Fruit fly (Drosophila melanogaster) whole organism, embryonic: ENCODE measurements around the gene Prp18.

Experiments used
- Asciz ChIP-seq: fragments of 200-800 bp; sonication (Bioruptor generic); optimal IDR thresholded peaks from 2 replicates; lab custom pipeline; 2017; ENCODE audit warnings: missing biosample characterization, mild to moderate bottlenecking, missing genetic modification characterization, missing genetic modification reagents
- Awh ChIP-seq: fragments of 200-800 bp; sonication (Bioruptor generic); IDR thresholded peaks from 2 replicates; pipeline ENCODE4, ENCODE4 v1.3.6; 2022; ENCODE audit warnings: missing biosample characterization, missing genetic modification characterization
- CG10267 ChIP-seq: fragments of 200-800 bp; sonication (Bioruptor generic); optimal IDR thresholded peaks from 2 replicates; lab custom pipeline; 2018; ENCODE audit warnings: missing biosample characterization, mild to moderate bottlenecking, missing genetic modification characterization, moderate library complexity
- CG13287 ChIP-seq: fragments of 200-800 bp; sonication (Bioruptor generic); IDR thresholded peaks from 2 replicates; pipeline ENCODE4 v1.3.6; 2022; ENCODE audit warnings: missing biosample characterization, missing genetic modification characterization; ENCODE audit not compliant: partially characterized antibody
- CG15696 ChIP-seq: fragments of 200-800 bp; sonication (Bioruptor generic); optimal IDR thresholded peaks from 2 replicates; lab custom pipeline; 2019; ENCODE audit warnings: missing biosample characterization, mild to moderate bottlenecking, missing genetic modification characterization, moderate library complexity
- CG1603 ChIP-seq: fragments of 200-800 bp; sonication (Bioruptor generic); optimal IDR thresholded peaks from 2 replicates; lab custom pipeline; 2019; ENCODE audit warnings: missing biosample characterization, mild to moderate bottlenecking, missing genetic modification characterization, moderate library complexity
- CG17328 ChIP-seq: fragments of 200-800 bp; sonication (Bioruptor generic); IDR thresholded peaks from 2 replicates; pipeline ENCODE4 v1.3.6; 2022; ENCODE audit warnings: missing biosample characterization, missing genetic modification characterization
- CG17361 ChIP-seq: fragments of 200-800 bp; sonication (Bioruptor generic); IDR thresholded peaks from 3 replicates; pipeline ENCODE4 v1.3.6; 2022; ENCODE audit warnings: missing biosample characterization, missing genetic modification characterization
- CG17385 ChIP-seq: fragments of 200-800 bp; sonication (Bioruptor generic); optimal IDR thresholded peaks from 3 replicates; lab custom pipeline; 2018; ENCODE audit warnings: missing biosample characterization, mild to moderate bottlenecking, missing genetic modification characterization
- CG17912 ChIP-seq: fragments of 200-800 bp; sonication (Bioruptor generic); optimal IDR thresholded peaks from 2 replicates; lab custom pipeline; 2018; ENCODE audit warnings: missing biosample characterization, mild to moderate bottlenecking, missing genetic modification characterization
- CG1832 ChIP-seq: fragments of 200-800 bp; sonication (Bioruptor generic); optimal IDR thresholded peaks from 2 replicates; lab custom pipeline; 2017; ENCODE audit warnings: missing biosample characterization, mild to moderate bottlenecking, missing genetic modification characterization, inconsistent platforms
- CG18599 ChIP-seq: fragments of 200-800 bp; sonication (Bioruptor generic); optimal IDR thresholded peaks from 3 replicates; lab custom pipeline; 2017; ENCODE audit warnings: missing biosample characterization, missing genetic modification characterization, mild to moderate bottlenecking, moderate library complexity, missing genetic modification reagents
- CG2129 ChIP-seq: fragments of 200-800 bp; sonication (Bioruptor generic); IDR thresholded peaks from 2 replicates; pipeline ENCODE4 v1.3.6; 2022; ENCODE audit warnings: missing biosample characterization, missing genetic modification characterization; ENCODE audit not compliant: partially characterized antibody
- CG2678 ChIP-seq: fragments of 200-800 bp; sonication (Bioruptor generic); optimal IDR thresholded peaks from 3 replicates; lab custom pipeline; 2019; ENCODE audit warnings: missing biosample characterization, mild to moderate bottlenecking, missing genetic modification characterization, moderate library complexity
- CG2712 ChIP-seq: fragments of 200-800 bp; optimal IDR thresholded peaks from 3 replicates; lab custom pipeline; 2019; ENCODE audit warnings: missing biosample characterization, mild to moderate bottlenecking, missing genetic modification characterization, moderate library complexity
- CG34376 ChIP-seq: fragments of 200-800 bp; sonication (Bioruptor generic); optimal IDR thresholded peaks from 2 replicates; lab custom pipeline; 2018; ENCODE audit warnings: missing biosample characterization, mild to moderate bottlenecking, missing genetic modification characterization
- CG4424 ChIP-seq: fragments of 200-800 bp; sonication (Bioruptor generic); optimal IDR thresholded peaks from 3 replicates; lab custom pipeline; 2016; ENCODE audit warnings: missing biosample characterization, missing genetic modification characterization
- CG7556 ChIP-seq: fragments of 200-800 bp; sonication (Bioruptor generic); optimal IDR thresholded peaks from 2 replicates; lab custom pipeline; 2017; ENCODE audit warnings: missing biosample characterization, mild to moderate bottlenecking, missing genetic modification characterization
- CG7786 ChIP-seq: fragments of 200-800 bp; sonication (Bioruptor generic); optimal IDR thresholded peaks from 2 replicates; lab custom pipeline; 2016; ENCODE audit warnings: missing biosample characterization, missing genetic modification characterization
- CG8359 ChIP-seq: fragments of 200-800 bp; sonication (Bioruptor generic); optimal IDR thresholded peaks from 2 replicates; lab custom pipeline; 2017; ENCODE audit warnings: missing biosample characterization, mild to moderate bottlenecking, missing genetic modification characterization, borderline replicate concordance
- D19B ChIP-seq: fragments of 200-800 bp; sonication (Bioruptor generic); optimal IDR thresholded peaks from 2 replicates; lab custom pipeline; 2017; ENCODE audit warnings: missing biosample characterization, mild to moderate bottlenecking, missing genetic modification characterization
- E2f1 ChIP-seq: fragments of 200-800 bp; sonication (Bioruptor generic); IDR thresholded peaks from 2 replicates; pipeline ENCODE4 v1.3.6; 2022; ENCODE audit warnings: missing biosample characterization, missing genetic modification characterization
- Ets97D ChIP-seq: fragments of 200-800 bp; sonication (Bioruptor generic); optimal IDR thresholded peaks from 3 replicates; lab custom pipeline; 2016; ENCODE audit warnings: missing biosample characterization, missing genetic modification characterization
- Fer2 ChIP-seq: fragments of 200-800 bp; sonication (Bioruptor generic); optimal IDR thresholded peaks from 2 replicates; lab custom pipeline; 2018; ENCODE audit warnings: missing biosample characterization, mild to moderate bottlenecking, missing genetic modification characterization, moderate library complexity
- Gsc ChIP-seq: fragments of 200-800 bp; sonication (Bioruptor generic); IDR thresholded peaks from 2 replicates; pipeline ENCODE4 v1.3.6; 2022; ENCODE audit warnings: missing biosample characterization, missing genetic modification characterization
- HLH4C ChIP-seq: fragments of 200-800 bp; sonication (Bioruptor generic); IDR thresholded peaks from 3 replicates; pipeline ENCODE4 v1.3.6; 2022; ENCODE audit warnings: missing biosample characterization, missing genetic modification characterization; ENCODE audit not compliant: partially characterized antibody
- Hr3 ChIP-seq: fragments of 200-800 bp; sonication (Bioruptor generic); optimal IDR thresholded peaks from 3 replicates; lab custom pipeline; 2016; ENCODE audit warnings: missing biosample characterization, missing genetic modification characterization
- MTF-1 ChIP-seq: fragments of 200-800 bp; sonication (Bioruptor generic); optimal IDR thresholded peaks from 2 replicates; lab custom pipeline; 2018; ENCODE audit warnings: missing biosample characterization, mild to moderate bottlenecking, missing genetic modification characterization, borderline replicate concordance
- Nf-YA ChIP-seq: fragments of 200-800 bp; sonication (Bioruptor generic); IDR thresholded peaks from 2 replicates; pipeline ENCODE4 v1.3.6; 2022; ENCODE audit warnings: missing biosample characterization, missing genetic modification characterization
- Nf-YB ChIP-seq: fragments of 200-800 bp; sonication (Bioruptor generic); optimal IDR thresholded peaks from 3 replicates; lab custom pipeline; 2019; ENCODE audit warnings: missing biosample characterization, mild to moderate bottlenecking, missing genetic modification characterization, moderate library complexity
- PHDP ChIP-seq: fragments of 200-800 bp; sonication (Bioruptor generic); optimal IDR thresholded peaks from 3 replicates; lab custom pipeline; 2018; ENCODE audit warnings: missing biosample characterization, mild to moderate bottlenecking, missing genetic modification characterization, moderate library complexity
- Poxn ChIP-seq: fragments of 200-800 bp; sonication (Bioruptor generic); IDR thresholded peaks from 2 replicates; pipeline ENCODE4 v1.3.6; 2022; ENCODE audit warnings: missing biosample characterization, missing genetic modification characterization
- Rx ChIP-seq: fragments of 200-800 bp; sonication (Bioruptor generic); IDR thresholded peaks from 2 replicates; pipeline ENCODE4 v1.3.6; 2022; ENCODE audit warnings: missing biosample characterization, missing genetic modification characterization
- ara ChIP-seq: fragments of 200-800 bp; sonication (Bioruptor generic); IDR thresholded peaks from 2 replicates; pipeline ENCODE4 v1.3.6; 2022; ENCODE audit warnings: missing biosample characterization, missing genetic modification characterization
- bab2 ChIP-seq: fragments of 200-800 bp; sonication (Bioruptor generic); optimal IDR thresholded peaks from 2 replicates; lab custom pipeline; 2016; ENCODE audit warnings: missing biosample characterization, missing genetic modification characterization
- caup ChIP-seq: fragments of 200-800 bp; sonication (Bioruptor generic); optimal IDR thresholded peaks from 3 replicates; lab custom pipeline; 2017; ENCODE audit warnings: missing biosample characterization, mild to moderate bottlenecking, missing genetic modification characterization, moderate library complexity; ENCODE audit not compliant: severe bottlenecking
- chn ChIP-seq: fragments of 200-800 bp; sonication (Bioruptor generic); optimal IDR thresholded peaks from 2 replicates; lab custom pipeline; 2016; ENCODE audit warnings: missing biosample characterization, missing genetic modification characterization
- dmrt11E ChIP-seq: fragments of 200-800 bp; sonication (Bioruptor generic); optimal IDR thresholded peaks from 3 replicates; lab custom pipeline; 2018; ENCODE audit warnings: missing biosample characterization, mild to moderate bottlenecking, missing genetic modification characterization, moderate library complexity
- gcm ChIP-seq: fragments of 200-800 bp; sonication (Bioruptor generic); optimal IDR thresholded peaks from 2 replicates; lab custom pipeline; 2019; ENCODE audit warnings: missing biosample characterization, mild to moderate bottlenecking, missing genetic modification characterization, moderate library complexity
- peb ChIP-seq: fragments of 200-800 bp; sonication (Bioruptor generic); IDR thresholded peaks from 2 replicates; pipeline ENCODE4 v1.3.6; 2022; ENCODE audit warnings: missing biosample characterization, missing genetic modification characterization
- pita ChIP-seq: fragments of 200-800 bp; sonication (Bioruptor generic); optimal IDR thresholded peaks from 2 replicates; lab custom pipeline; 2017; ENCODE audit warnings: missing biosample characterization, mild to moderate bottlenecking, missing genetic modification characterization
- prd ChIP-seq, 3 experiments: fragments of >200 bp in 2 of 3; fragments of 200-800 bp in 1 of 3; sonication (Bioruptor generic) in 1 of 3; optimal IDR thresholded peaks in 2 of 3; IDR thresholded peaks in 1 of 3; 2 replicates in 2 of 3; 3 replicates in 1 of 3; pipeline versions ENCODE4 v1.3.6 to Lab custom; 2017 to 2022; ENCODE audit warnings: missing biosample characterization in 1 of 3, missing genetic modification characterization in 1 of 3
- seq ChIP-seq: fragments of 200-800 bp; sonication (Bioruptor generic); IDR thresholded peaks from 2 replicates; pipeline ENCODE4 v1.3.6; 2022; ENCODE audit warnings: missing biosample characterization, missing genetic modification characterization
- sisA ChIP-seq: fragments of 200-800 bp; sonication (Bioruptor generic); IDR thresholded peaks from 2 replicates; pipeline ENCODE4 v1.3.6; 2022; ENCODE audit warnings: missing biosample characterization, missing genetic modification characterization
- sob ChIP-seq: fragments of 200-800 bp; sonication (Bioruptor generic); IDR thresholded peaks from 2 replicates; pipeline ENCODE4 v1.3.6; 2022; ENCODE audit warnings: missing biosample characterization, missing genetic modification characterization
- sqz ChIP-seq: fragments of 200-800 bp; sonication (Bioruptor generic); optimal IDR thresholded peaks from 3 replicates; lab custom pipeline; 2018; ENCODE audit warnings: missing biosample characterization, mild to moderate bottlenecking, missing genetic modification characterization
- tap ChIP-seq: fragments of 200-800 bp; optimal IDR thresholded peaks from 3 replicates; lab custom pipeline; 2019; ENCODE audit warnings: missing biosample characterization, mild to moderate bottlenecking, missing genetic modification characterization, moderate library complexity
- tgo ChIP-seq: fragments of 200-800 bp; sonication (Bioruptor generic); IDR thresholded peaks from 3 replicates; pipeline ENCODE4 v1.3.6; 2022; ENCODE audit warnings: missing biosample characterization, missing genetic modification characterization

Prp18 gene

DNA sequence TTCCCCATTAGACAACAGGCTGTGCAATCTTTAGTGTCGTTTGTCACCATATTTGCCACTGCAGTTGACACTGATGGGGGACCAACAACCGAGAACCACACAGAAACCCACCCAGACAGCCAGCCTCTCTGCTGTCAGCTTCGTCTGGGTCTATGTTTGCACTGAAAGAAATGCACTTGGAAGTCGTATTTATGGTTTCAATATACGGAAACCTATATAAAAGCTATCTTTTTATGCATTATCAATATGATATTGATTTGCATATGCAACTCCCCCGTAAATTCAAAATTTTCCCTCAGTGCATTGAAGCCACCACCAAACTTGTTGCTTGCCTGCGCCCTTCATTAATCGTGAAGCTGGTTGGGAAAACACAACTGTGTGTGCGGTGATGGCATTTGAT is 43.1 kb upstream of the Prp18 start (continued):
- TF ChIP-seq MTF-1 (GFP tag; lab: Kevin White, UChicago) (no peak), CG1603 (tag; lab: Kevin White, UChicago) (peak; percentile 37), CG17328 (GFP tag; lab: Robert Waterston, UW) (peak; percentile 64), prd (optimal IDR thresholded peaks at IDR 0.05; lab: Kevin White, UChicago) (no peak), prd (GFP tag; IDR thresholded peaks at IDR 0.05; lab: Robert Waterston, UW) (peak; percentile 49; the same call in 1 of the 3 replicates), chn (peak; percentile 32), sisA (GFP tag; lab: Robert Waterston, UW) (peak; percentile 56), dmrt11E (peak; percentile 18), CG4424 (GFP tag; lab: Kevin White, UChicago) (peak; percentile 45)
- TF ChIP-seq, all 482 proteins: peak for 62

DNA sequence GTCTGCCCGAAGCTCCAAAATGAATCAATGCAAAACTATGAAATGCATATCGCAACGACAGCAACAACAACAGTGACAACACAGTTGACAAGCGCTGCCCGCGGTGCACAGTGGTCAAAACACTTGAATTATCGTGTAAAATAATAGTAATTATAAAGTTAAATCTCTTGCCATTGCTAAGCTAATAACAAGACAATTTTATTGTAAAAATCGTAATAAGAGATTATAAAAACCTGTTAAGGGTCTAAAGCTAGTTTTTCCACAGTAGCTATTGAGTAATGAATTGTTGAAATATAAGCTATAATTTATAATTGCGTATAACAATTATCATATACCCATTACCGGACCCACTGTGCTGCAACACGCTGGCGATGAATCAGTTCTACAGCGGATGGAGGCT is 41.9 kb upstream of the Prp18 start:
- TF ChIP-seq Ets97D (GFP tag; lab: Kevin White, UChicago) (no peak), CG4424 (GFP tag; lab: Kevin White, UChicago) (peak; percentile 67), Poxn (GFP tag; lab: Robert Waterston, UW) (no peak), Awh (GFP tag; lab: Robert Waterston, UW) (0 out of 2 replicates have a peak, but pooled peaks have one; percentile 52), pita (GFP tag; lab: Kevin White, UChicago) (no peak), CG17361 (GFP tag; lab: Robert Waterston, UW) (peak; percentile 83), tgo (GFP tag; lab: Robert Waterston, UW) (peak; percentile 35; the same call in 1 of the 3 replicates), sqz (GFP tag; lab: Kevin White, UChicago) (no peak), CG15696 (peak; percentile 22), E2f1 (GFP tag; lab: Robert Waterston, UW) (peak; percentile 48), gcm (GFP tag; lab: Kevin White, UChicago) (peak; percentile 61), D19B (GFP tag; lab: Kevin White, UChicago) (no peak), seq (GFP tag; lab: Robert Waterston, UW) (no peak), Nf-YB (peak; percentile 25), Rx (GFP tag; lab: Robert Waterston, UW) (peak; percentile 41; the same call in 1 of the 2 replicates), Asciz (GFP tag; lab: Kevin White, UChicago) (peak; percentile 62), HLH4C (no peak), Gsc (GFP tag; lab: Robert Waterston, UW) (0 out of 2 replicates have a peak, but pooled peaks have one; percentile 7), PHDP (tag; lab: Kevin White, UChicago) (peak; percentile 62), CG13287 (no peak), tap (tag; lab: Kevin White, UChicago) (peak; percentile 70), CG17385 (GFP tag; lab: Kevin White, UChicago) (peak; percentile 39), CG10267 (tag; lab: Kevin White, UChicago) (peak; percentile 47), CG7556 (GFP tag; lab: Kevin White, UChicago) (peak; percentile 47), CG1832 (GFP tag; lab: Kevin White, UChicago) (no peak), caup (GFP tag; lab: Kevin White, UChicago) (no peak), CG7786 (GFP tag; lab: Kevin White, UChicago) (no peak), CG8359 (GFP tag; lab: Kevin White, UChicago) (peak; percentile 11), CG17912 (GFP tag; lab: Kevin White, UChicago) (no peak), Hr3 (GFP tag; lab: Kevin White, UChicago) (peak; percentile 11), bab2 (GFP tag; lab: Kevin White, UChicago) (peak; percentile 33), peb (peak; percentile 27; the same call in 1 of the 2 replicates), Fer2 (no peak), Nf-YA (no peak), CG18599 (GFP tag; lab: Kevin White, UChicago) (peak; percentile 16), CG2129 (GFP tag; lab: Robert Waterston, UW) (no peak), CG2712 (peak; percentile 86), sob (GFP tag; lab: Robert Waterston, UW) (no peak), CG34376 (GFP tag; lab: Kevin White, UChicago) (no peak), ara (GFP tag; lab: Robert Waterston, UW) (peak; percentile 71; the same call in 1 of the 2 replicates), CG2678 (tag; lab: Kevin White, UChicago) (peak; percentile 69)
